Fruit fly (Drosophila melanogaster) whole organism, prepupa: ENCODE data around the gene CG10383.

Experiments
- Blimp-1 ChIP-seq: fragments of 200-800 bp; sonication (Bioruptor generic); optimal IDR thresholded peaks from 3 replicates; lab custom pipeline; 2017; ENCODE audit warnings: missing biosample characterization, missing genetic modification characterization, mild to moderate bottlenecking, moderate library complexity, missing genetic modification reagents
- CG10631 ChIP-seq: fragments of 200-800 bp; sonication (Bioruptor generic); optimal IDR thresholded peaks from 2 replicates; lab custom pipeline; 2016; ENCODE audit warnings: missing biosample characterization, missing genetic modification characterization
- CG11294 ChIP-seq: fragments of 200-800 bp; sonication (Bioruptor generic); IDR thresholded peaks from 2 replicates; pipeline ENCODE4 v1.3.6; 2022; ENCODE audit warnings: missing biosample characterization, missing genetic modification characterization
- CG11762 ChIP-seq: fragments of 200-800 bp; sonication (Bioruptor generic); optimal IDR thresholded peaks from 3 replicates; lab custom pipeline; 2016; ENCODE audit warnings: missing biosample characterization, missing genetic modification characterization; ENCODE audit not compliant: insufficient read depth
- CG11902 ChIP-seq: fragments of 200-800 bp; sonication (Bioruptor generic); optimal IDR thresholded peaks from 3 replicates; lab custom pipeline; 2016; ENCODE audit warnings: missing biosample characterization, missing genetic modification characterization
- CG15336 ChIP-seq: fragments of 200-800 bp; sonication (Bioruptor generic); IDR thresholded peaks from 2 replicates; pipeline ENCODE4 v1.3.6; 2022; ENCODE audit warnings: missing biosample characterization, missing genetic modification characterization
- CG1621 ChIP-seq: fragments of 200-800 bp; sonication (Bioruptor generic); optimal IDR thresholded peaks from 3 replicates; lab custom pipeline; 2018; ENCODE audit warnings: missing biosample characterization, mild to moderate bottlenecking, missing genetic modification characterization
- CG16779 ChIP-seq: fragments of 200-800 bp; sonication (Bioruptor generic); optimal IDR thresholded peaks from 3 replicates; lab custom pipeline; 2017; ENCODE audit warnings: missing biosample characterization, mild to moderate bottlenecking, missing genetic modification characterization
- CG3032 ChIP-seq: fragments of 200-800 bp; optimal IDR thresholded peaks from 2 replicates; lab custom pipeline; 2019; ENCODE audit warnings: missing biosample characterization, mild to moderate bottlenecking, missing genetic modification characterization, moderate library complexity
- CG31627 ChIP-seq: fragments of 200-800 bp; sonication (Bioruptor generic); optimal IDR thresholded peaks from 3 replicates; lab custom pipeline; 2016; ENCODE audit warnings: missing biosample characterization, missing genetic modification characterization
- CG32006 ChIP-seq: fragments of 200-800 bp; sonication (Bioruptor generic); optimal IDR thresholded peaks from 3 replicates; lab custom pipeline; 2017; ENCODE audit warnings: missing biosample characterization, mild to moderate bottlenecking, missing genetic modification characterization
- CG3919 ChIP-seq: fragments of 200-800 bp; sonication (Bioruptor generic); optimal IDR thresholded peaks from 3 replicates; lab custom pipeline; 2016; ENCODE audit warnings: missing biosample characterization, missing genetic modification characterization
- CG6163 ChIP-seq: fragments of 200-800 bp; sonication (Bioruptor generic); IDR thresholded peaks from 3 replicates; pipeline ENCODE4 v1.3.6; 2022; ENCODE audit warnings: missing biosample characterization, missing genetic modification characterization
- CG6276 ChIP-seq: fragments of 200-800 bp; sonication (Bioruptor generic); optimal IDR thresholded peaks from 2 replicates; lab custom pipeline; 2017; ENCODE audit warnings: missing biosample characterization, mild to moderate bottlenecking, missing genetic modification characterization
- CG6792 ChIP-seq: fragments of 200-800 bp; sonication (Bioruptor generic); optimal IDR thresholded peaks from 3 replicates; lab custom pipeline; 2016; ENCODE audit warnings: missing biosample characterization, missing genetic modification characterization
- CG6808 ChIP-seq: fragments of 200-800 bp; sonication (Bioruptor generic); optimal IDR thresholded peaks from 3 replicates; lab custom pipeline; 2017; ENCODE audit warnings: missing biosample characterization, missing genetic modification characterization, mild to moderate bottlenecking, moderate library complexity, missing genetic modification reagents
- CG8119 ChIP-seq: fragments of 200-800 bp; sonication (Bioruptor generic); IDR thresholded peaks from 3 replicates; pipeline ENCODE4 v1.3.6; 2022; ENCODE audit warnings: missing biosample characterization, missing genetic modification characterization
- CG8319 ChIP-seq: fragments of 200-800 bp; sonication (Bioruptor generic); optimal IDR thresholded peaks from 3 replicates; lab custom pipeline; 2016; ENCODE audit warnings: missing biosample characterization, missing genetic modification characterization
- Eip75B ChIP-seq: fragments of 200-800 bp; sonication (Bioruptor generic); optimal IDR thresholded peaks from 3 replicates; lab custom pipeline; 2016; ENCODE audit warnings: missing biosample characterization, missing genetic modification characterization
- Eip78C ChIP-seq: fragments of 200-800 bp; sonication (Bioruptor generic); peaks from one replicate; lab custom pipeline; 2016; ENCODE audit warnings: missing biosample characterization, missing genetic modification characterization
- Eip93F ChIP-seq: fragments of 200-800 bp; sonication (Bioruptor generic); optimal IDR thresholded peaks from 2 replicates; lab custom pipeline; 2016; ENCODE audit warnings: missing biosample characterization, mild to moderate bottlenecking, missing genetic modification characterization
- Ets96B ChIP-seq: fragments of 200-800 bp; optimal IDR thresholded peaks from 2 replicates; lab custom pipeline; 2019; ENCODE audit warnings: missing biosample characterization, mild to moderate bottlenecking, missing genetic modification characterization, moderate library complexity
- Hr39 ChIP-seq: fragments of 200-800 bp; sonication (Bioruptor generic); optimal IDR thresholded peaks from 2 replicates; lab custom pipeline; 2016; ENCODE audit warnings: missing biosample characterization, missing genetic modification characterization
- Hr4 ChIP-seq: fragments of 200-800 bp; sonication (Bioruptor generic); optimal IDR thresholded peaks from 3 replicates; lab custom pipeline; 2016; ENCODE audit warnings: missing biosample characterization, missing genetic modification characterization
- Met ChIP-seq: fragments of 200-800 bp; sonication (Bioruptor generic); optimal IDR thresholded peaks from 3 replicates; lab custom pipeline; 2016; ENCODE audit warnings: missing biosample characterization, missing genetic modification characterization
- OdsH ChIP-seq: fragments of 200-800 bp; sonication (Bioruptor generic); optimal IDR thresholded peaks from 3 replicates; lab custom pipeline; 2016; ENCODE audit warnings: missing biosample characterization, missing genetic modification characterization
- Smox ChIP-seq: fragments of 200-800 bp; sonication (Bioruptor generic); optimal IDR thresholded peaks from 3 replicates; lab custom pipeline; 2016; ENCODE audit warnings: missing biosample characterization, missing genetic modification characterization
- Sox102F ChIP-seq: fragments of 200-800 bp; sonication (Bioruptor generic); optimal IDR thresholded peaks from 2 replicates; lab custom pipeline; 2016; ENCODE audit warnings: missing biosample characterization, mild to moderate bottlenecking, missing genetic modification characterization
- Sox14 ChIP-seq: fragments of 200-800 bp; sonication (Bioruptor generic); optimal IDR thresholded peaks from 3 replicates; lab custom pipeline; 2016; ENCODE audit warnings: missing biosample characterization, missing genetic modification characterization
- achi ChIP-seq: fragments of 200-800 bp; sonication (Bioruptor generic); optimal IDR thresholded peaks from 3 replicates; lab custom pipeline; 2016; ENCODE audit warnings: missing biosample characterization, missing genetic modification characterization
- acj6 ChIP-seq: fragments of 200-800 bp; sonication (Bioruptor generic); optimal IDR thresholded peaks from 3 replicates; lab custom pipeline; 2016; ENCODE audit warnings: missing biosample characterization, missing genetic modification characterization
- dac ChIP-seq: fragments of 200-800 bp; sonication (Bioruptor generic); optimal IDR thresholded peaks from 2 replicates; lab custom pipeline; 2017; ENCODE audit warnings: missing biosample characterization, mild to moderate bottlenecking, missing genetic modification characterization
- eg ChIP-seq: fragments of 200-800 bp; sonication (Bioruptor generic); IDR thresholded peaks from 3 replicates; pipeline ENCODE4 v1.3.6; 2022; ENCODE audit warnings: missing biosample characterization, missing genetic modification characterization
- esn ChIP-seq: fragments of 200-800 bp; sonication (Bioruptor generic); optimal IDR thresholded peaks from 2 replicates; lab custom pipeline; 2016; ENCODE audit warnings: missing biosample characterization, mild to moderate bottlenecking, missing genetic modification characterization, moderate library complexity
- fd59A ChIP-seq: fragments of 200-800 bp; sonication (Bioruptor generic); optimal IDR thresholded peaks from 2 replicates; lab custom pipeline; 2017; ENCODE audit warnings: missing biosample characterization, mild to moderate bottlenecking, missing genetic modification characterization, missing genetic modification reagents
- fkh ChIP-seq: fragments of 200-800 bp; sonication (Bioruptor generic); optimal IDR thresholded peaks from 3 replicates; lab custom pipeline; 2017; ENCODE audit warnings: missing biosample characterization, mild to moderate bottlenecking, missing genetic modification characterization, moderate library complexity
- net ChIP-seq: fragments of 200-800 bp; sonication (Bioruptor generic); optimal IDR thresholded peaks from 3 replicates; lab custom pipeline; 2016; ENCODE audit warnings: missing biosample characterization, missing genetic modification characterization
- spab ChIP-seq: fragments of 200-800 bp; sonication (Bioruptor generic); optimal IDR thresholded peaks from 2 replicates; lab custom pipeline; 2017; ENCODE audit warnings: missing biosample characterization, mild to moderate bottlenecking, missing genetic modification characterization, missing genetic modification reagents
- ss ChIP-seq, 2 experiments: fragments of 200-800 bp; sonication (Bioruptor generic); optimal IDR thresholded peaks; 2 replicates in 1 of 2; 3 replicates in 1 of 2; lab custom pipeline; 2017 to 2018; ENCODE audit warnings: mild to moderate bottlenecking in 2 of 2, missing biosample characterization in 2 of 2, missing genetic modification characterization in 2 of 2, moderate library complexity in 1 of 2
- svp ChIP-seq: fragments of 200-800 bp; sonication (Bioruptor generic); peaks from one replicate; lab custom pipeline; 2016; ENCODE audit warnings: missing biosample characterization, missing genetic modification characterization
- topi ChIP-seq: fragments of 200-800 bp; sonication (Bioruptor generic); optimal IDR thresholded peaks from 3 replicates; lab custom pipeline; 2016; ENCODE audit warnings: missing biosample characterization, missing genetic modification characterization
- vri ChIP-seq: fragments of 200-800 bp; sonication (Bioruptor generic); optimal IDR thresholded peaks from 3 replicates; lab custom pipeline; 2016; ENCODE audit warnings: missing biosample characterization, mild to moderate bottlenecking, missing genetic modification characterization

The CG10383 gene

DNA sequence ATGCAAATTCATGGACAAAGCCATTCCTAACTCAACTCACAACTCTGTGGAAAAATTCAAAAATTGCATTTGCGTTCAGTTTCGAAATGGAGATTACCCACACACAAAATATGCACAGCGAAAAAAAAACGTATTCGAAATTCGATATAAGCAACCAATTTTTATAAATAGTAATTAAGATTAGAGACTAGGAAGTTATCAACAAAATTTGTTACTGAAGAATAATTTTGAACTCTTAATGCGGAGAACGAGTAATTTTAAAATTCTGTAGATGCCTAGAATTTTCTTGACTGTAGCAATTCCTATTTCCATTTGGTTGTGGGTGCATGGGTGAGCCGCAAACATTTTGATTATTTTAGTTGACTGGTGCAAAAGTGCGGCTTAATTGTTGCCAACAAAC is 32.0 kb downstream of the CG10383 start (continued):
- TF ChIP-seq Eip93F (GFP tag; lab: Kevin White, UChicago) (no peak), acj6 (GFP tag; lab: Kevin White, UChicago) (peak; percentile 7), CG11902 (GFP tag; lab: Kevin White, UChicago) (no peak), spab (no peak), CG6792 (GFP tag; lab: Kevin White, UChicago) (no peak), eg (GFP tag; lab: Robert Waterston, UW) (peak; percentile 57), Met (peak; percentile 32)
- TF ChIP-seq, all 60 proteins: peak for 26

DNA sequence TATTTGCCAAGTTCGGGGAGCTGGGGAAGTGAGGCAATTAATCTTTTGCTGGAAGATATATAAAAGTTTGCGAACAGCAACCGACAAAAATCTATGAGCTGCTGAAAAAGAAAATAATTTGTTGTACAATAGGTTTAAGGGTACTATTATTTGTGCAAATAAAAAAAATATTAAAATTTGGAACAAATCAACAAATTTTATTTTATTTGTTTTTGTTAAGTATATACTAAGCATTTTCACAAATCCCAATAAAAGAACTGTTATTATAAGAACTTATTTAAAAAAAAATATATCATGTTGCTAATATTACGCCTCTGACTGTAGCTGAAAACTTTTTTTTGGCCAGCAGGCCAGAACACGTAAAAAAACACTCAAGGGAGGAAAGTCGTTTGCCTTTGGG is 37.3 kb downstream of the CG10383 start:
- TF ChIP-seq Hr4: peak; percentile 1
- TF ChIP-seq Eip78C (GFP tag; lab: Kevin White, UChicago): peak; percentile 61
- no peak for TF ChIP-seq fkh (GFP tag; lab: Kevin White, UChicago)

DNA sequence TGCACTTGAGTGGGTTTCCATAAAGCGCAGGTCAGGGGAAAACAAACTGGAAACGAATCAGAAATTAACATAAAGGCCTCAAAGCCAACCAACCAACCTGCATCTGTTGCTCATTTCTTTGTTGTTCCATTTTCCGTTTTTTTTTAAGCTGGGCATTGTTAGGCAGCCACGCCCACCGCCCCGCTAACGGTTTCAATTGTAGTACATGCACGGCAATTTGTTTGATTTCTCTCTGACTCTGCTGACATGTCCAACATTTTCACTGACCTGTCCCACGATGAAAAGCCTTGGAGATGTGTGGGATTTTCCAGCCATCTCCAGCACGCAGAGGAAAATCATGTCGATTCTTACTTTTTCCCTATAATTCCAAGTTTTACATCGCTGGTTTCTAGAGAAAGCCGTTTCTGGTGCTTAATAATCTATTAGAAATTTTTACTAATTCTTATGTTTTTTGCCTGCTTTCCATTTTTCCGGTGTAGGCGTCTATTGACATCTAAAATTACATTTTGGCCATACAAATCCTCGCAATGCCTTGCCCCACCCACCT is 38.6 kb downstream of the CG10383 start:
- no peak for TF ChIP-seq vri (GFP tag; lab: Kevin White, UChicago)
- TF ChIP-seq eg (GFP tag; lab: Robert Waterston, UW): peak; percentile 22; the same call in 1 of the 3 replicates
- TF ChIP-seq Eip78C (GFP tag; lab: Kevin White, UChicago): peak; percentile 20
- TF ChIP-seq fkh (GFP tag; lab: Kevin White, UChicago): no peak
- TF ChIP-seq CG10631 (GFP tag; lab: Kevin White, UChicago): no peak
- no peak for TF ChIP-seq OdsH (GFP tag; lab: Kevin White, UChicago)
- TF ChIP-seq CG32006 (GFP tag; lab: Kevin White, UChicago): peak; percentile 6
- TF ChIP-seq CG11762 (GFP tag; lab: Kevin White, UChicago): no peak
- peak; percentile 25 for TF ChIP-seq svp (GFP tag; lab: Kevin White, UChicago)
- TF ChIP-seq topi: no peak

DNA sequence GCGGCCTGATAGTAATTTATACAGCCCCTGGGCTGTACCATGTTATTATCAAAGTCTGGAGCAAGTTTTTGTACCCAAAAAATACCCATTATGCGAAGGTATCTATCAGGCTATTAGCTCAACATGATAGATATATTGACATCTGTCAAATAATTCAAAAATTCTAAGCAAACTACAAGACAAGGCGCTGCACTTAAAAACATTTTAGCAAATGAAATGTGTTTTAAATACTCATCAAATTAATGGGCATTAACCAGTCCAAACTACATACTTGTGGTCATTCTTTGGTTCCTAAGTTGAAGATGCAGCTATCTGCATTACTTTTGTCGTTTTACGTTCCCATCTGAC is 42.1 kb downstream of the CG10383 start:
- TF ChIP-seq OdsH (GFP tag; lab: Kevin White, UChicago) (peak; percentile 80), CG8319 (peak; percentile 78), CG16779 (tag; lab: Kevin White, UChicago) (no peak), topi (peak; percentile 95), Eip93F (GFP tag; lab: Kevin White, UChicago) (peak; percentile 61), CG1621 (tag; lab: Kevin White, UChicago) (peak; percentile 81), Ets96B (peak; percentile 85), achi (GFP tag; lab: Kevin White, UChicago) (peak; percentile 85), esn (GFP tag; lab: Kevin White, UChicago) (peak; percentile 90), vri (GFP tag; lab: Kevin White, UChicago) (peak; percentile 86), CG6276 (peak; percentile 28), CG11294 (GFP tag; lab: Robert Waterston, UW) (no peak), CG31627 (peak; percentile 83), fd59A (peak; percentile 70), CG8119 (peak; percentile 62; the same call in 2 of the 3 replicates), ss (GFP tag; optimal IDR thresholded peaks at IDR 0.05; lab: Kevin White, UChicago) (peak; percentile 62 to 73), acj6 (GFP tag; lab: Kevin White, UChicago) (peak; percentile 83), CG15336 (GFP tag; lab: Robert Waterston, UW) (peak; percentile 68; the same call in 1 of the 2 replicates), CG11902 (GFP tag; lab: Kevin White, UChicago) (peak; percentile 78), Blimp-1 (GFP tag; lab: Kevin White, UChicago) (peak; percentile 60), Sox102F (GFP tag; lab: Kevin White, UChicago) (peak; percentile 89), svp (GFP tag; lab: Kevin White, UChicago) (peak; percentile 97), Sox14 (GFP tag; lab: Kevin White, UChicago) (peak; percentile 84), spab (peak; percentile 79), CG11762 (GFP tag; lab: Kevin White, UChicago) (peak; percentile 75), eg (GFP tag; lab: Robert Waterston, UW) (peak; percentile 72; the same call in 2 of the 3 replicates), CG6808 (GFP tag; lab: Kevin White, UChicago) (peak; percentile 73), CG6163 (GFP tag; lab: Robert Waterston, UW) (peak; percentile 84), CG10631 (GFP tag; lab: Kevin White, UChicago) (peak; percentile 78), CG3032 (peak; percentile 82), Met (peak; percentile 81), Smox (peak; percentile 92), dac (GFP tag; lab: Kevin White, UChicago) (no peak), net (GFP tag; lab: Kevin White, UChicago) (peak; percentile 78), Eip75B (GFP tag; lab: Kevin White, UChicago) (peak; percentile 76), CG32006 (GFP tag; lab: Kevin White, UChicago) (peak; percentile 67), CG3919 (GFP tag; lab: Kevin White, UChicago) (peak; percentile 86), Hr39 (peak; percentile 87)
